Fruit fly (Drosophila melanogaster) whole organism, embryonic: ENCODE measurements around the gene CG11790.
A peak's percentile ranks its signal among the peaks of the same experiment; 100 is the strongest.

Experiments used
- B-H2 ChIP-seq: fragments of 200-800 bp; sonication (Bioruptor generic); optimal IDR thresholded peaks from 2 replicates; lab custom pipeline; 2018; ENCODE audit warnings: missing biosample characterization, mild to moderate bottlenecking, missing genetic modification characterization
- C15 ChIP-seq: fragments of 200-800 bp; sonication (Bioruptor generic); IDR thresholded peaks from 3 replicates; pipeline ENCODE4 v1.3.6; 2022; ENCODE audit warnings: missing biosample characterization, missing genetic modification characterization
- CG11093 ChIP-seq: fragments of 200-800 bp; sonication (Bioruptor generic); IDR thresholded peaks from 3 replicates; pipeline ENCODE4 v1.3.6; 2022; ENCODE audit warnings: missing biosample characterization, missing genetic modification characterization
- CG11247 ChIP-seq: fragments of 200-800 bp; sonication (Bioruptor generic); IDR thresholded peaks from 2 replicates; pipeline ENCODE4 v1.3.6; 2022; ENCODE audit warnings: missing biosample characterization, missing genetic modification characterization
- CG11560 ChIP-seq: fragments of 200-800 bp; sonication (Bioruptor generic); IDR thresholded peaks from 3 replicates; pipeline ENCODE4 v1.3.6; 2022; ENCODE audit warnings: missing biosample characterization, missing genetic modification characterization
- CG11723 ChIP-seq: fragments of 200-800 bp; sonication (Bioruptor generic); optimal IDR thresholded peaks from 2 replicates; lab custom pipeline; 2017; ENCODE audit warnings: missing biosample characterization, mild to moderate bottlenecking, missing genetic modification characterization
- CG13296 ChIP-seq: fragments of 200-800 bp; sonication (Bioruptor generic); optimal IDR thresholded peaks from 3 replicates; lab custom pipeline; 2018; ENCODE audit warnings: missing biosample characterization, mild to moderate bottlenecking, missing genetic modification characterization
- CG14014 ChIP-seq: fragments of 200-800 bp; sonication (Bioruptor generic); IDR thresholded peaks from 2 replicates; pipeline ENCODE4 v1.3.6; 2022; ENCODE audit warnings: missing biosample characterization, missing genetic modification characterization
- CG14667 ChIP-seq: fragments of 200-800 bp; sonication (Bioruptor generic); IDR thresholded peaks from 2 replicates; pipeline ENCODE4 v1.3.6; 2022; ENCODE audit warnings: missing biosample characterization, missing genetic modification characterization
- CG16813 ChIP-seq: fragments of 200-800 bp; sonication (Bioruptor generic); IDR thresholded peaks from 3 replicates; pipeline ENCODE4 v1.3.6; 2022; ENCODE audit warnings: missing biosample characterization, missing genetic modification characterization; ENCODE audit not compliant: partially characterized antibody
- CG17359 ChIP-seq: fragments of 200-800 bp; sonication (Bioruptor generic); optimal IDR thresholded peaks from 3 replicates; lab custom pipeline; 2018; ENCODE audit warnings: missing biosample characterization, mild to moderate bottlenecking, missing genetic modification characterization, moderate library complexity
- CG17829 ChIP-seq: fragments of 200-800 bp; optimal IDR thresholded peaks from 2 replicates; lab custom pipeline; 2019; ENCODE audit warnings: missing biosample characterization, mild to moderate bottlenecking, missing genetic modification characterization, moderate library complexity
- CG2129 ChIP-seq: fragments of 200-800 bp; sonication (Bioruptor generic); IDR thresholded peaks from 2 replicates; pipeline ENCODE4 v1.3.6; 2022; ENCODE audit warnings: missing biosample characterization, missing genetic modification characterization; ENCODE audit not compliant: partially characterized antibody
- CG2678 ChIP-seq: fragments of 200-800 bp; sonication (Bioruptor generic); optimal IDR thresholded peaks from 3 replicates; lab custom pipeline; 2019; ENCODE audit warnings: missing biosample characterization, mild to moderate bottlenecking, missing genetic modification characterization, moderate library complexity
- CG2712 ChIP-seq: fragments of 200-800 bp; optimal IDR thresholded peaks from 3 replicates; lab custom pipeline; 2019; ENCODE audit warnings: missing biosample characterization, mild to moderate bottlenecking, missing genetic modification characterization, moderate library complexity
- CG2875 ChIP-seq: fragments of 200-800 bp; sonication (Bioruptor generic); optimal IDR thresholded peaks from 2 replicates; lab custom pipeline; 2017; ENCODE audit warnings: missing biosample characterization, mild to moderate bottlenecking, missing genetic modification characterization, missing genetic modification reagents
- CG3838 ChIP-seq: fragments of 200-800 bp; sonication (Bioruptor generic); optimal IDR thresholded peaks from 3 replicates; lab custom pipeline; 2016; ENCODE audit warnings: missing biosample characterization, missing genetic modification characterization
- CG4328 ChIP-seq: fragments of 200-800 bp; sonication (Bioruptor generic); optimal IDR thresholded peaks from 3 replicates; lab custom pipeline; 2017; ENCODE audit warnings: missing biosample characterization, missing genetic modification reagents, missing genetic modification characterization
- CG4617 ChIP-seq: fragments of 200-800 bp; sonication (Bioruptor generic); optimal IDR thresholded peaks from 3 replicates; lab custom pipeline; 2016; ENCODE audit warnings: missing biosample characterization, missing genetic modification characterization, borderline replicate concordance
- CG8281 ChIP-seq: fragments of 200-800 bp; sonication (Bioruptor generic); optimal IDR thresholded peaks from 2 replicates; lab custom pipeline; 2018; ENCODE audit warnings: missing biosample characterization, mild to moderate bottlenecking, missing genetic modification characterization, moderate library complexity
- CG8290 ChIP-seq, 3 experiments: fragments of 200-800 bp; sonication (Bioruptor generic); optimal IDR thresholded peaks; 2 replicates each; lab custom pipeline; 2016 to 2019; ENCODE audit warnings: missing biosample characterization in 3 of 3, missing genetic modification characterization in 3 of 3, mild to moderate bottlenecking in 2 of 3, moderate library complexity in 1 of 3
- CTCF ChIP-seq: fragments of 200-800 bp; sonication (Bioruptor generic); optimal IDR thresholded peaks from 2 replicates; lab custom pipeline; 2017; ENCODE audit warnings: missing biosample characterization, mild to moderate bottlenecking, missing genetic modification characterization, moderate library complexity
- D19A ChIP-seq: fragments of 200-800 bp; optimal IDR thresholded peaks from 3 replicates; lab custom pipeline; 2019; ENCODE audit warnings: missing biosample characterization, mild to moderate bottlenecking, missing genetic modification characterization, moderate library complexity
- Dek ChIP-seq: fragments of 200-800 bp; sonication (Bioruptor generic); optimal IDR thresholded peaks from 3 replicates; lab custom pipeline; 2019; ENCODE audit warnings: missing biosample characterization, mild to moderate bottlenecking, missing genetic modification characterization, moderate library complexity
- Dp ChIP-seq: fragments of 200-800 bp; sonication (Bioruptor generic); optimal IDR thresholded peaks from 2 replicates; lab custom pipeline; 2018; ENCODE audit warnings: missing biosample characterization, mild to moderate bottlenecking, missing genetic modification characterization, moderate library complexity
- ERR ChIP-seq: fragments of 200-800 bp; sonication (Bioruptor generic); optimal IDR thresholded peaks from 2 replicates; lab custom pipeline; 2016; ENCODE audit warnings: missing biosample characterization, missing genetic modification characterization
- Fer2 ChIP-seq: fragments of 200-800 bp; sonication (Bioruptor generic); optimal IDR thresholded peaks from 2 replicates; lab custom pipeline; 2018; ENCODE audit warnings: missing biosample characterization, mild to moderate bottlenecking, missing genetic modification characterization, moderate library complexity
- Hr78 ChIP-seq, 2 experiments: fragments of 200-800 bp in 1 of 2; fragments of >200 bp in 1 of 2; sonication (Bioruptor generic) in 1 of 2; optimal IDR thresholded peaks; 2 replicates each; lab custom pipeline; 2017 to 2019; ENCODE audit warnings: missing biosample characterization in 2 of 2, missing genetic modification characterization in 2 of 2, mild to moderate bottlenecking in 1 of 2, moderate library complexity in 1 of 2
- Nf-YB ChIP-seq: fragments of 200-800 bp; sonication (Bioruptor generic); optimal IDR thresholded peaks from 3 replicates; lab custom pipeline; 2019; ENCODE audit warnings: missing biosample characterization, mild to moderate bottlenecking, missing genetic modification characterization, moderate library complexity
- PHDP ChIP-seq: fragments of 200-800 bp; sonication (Bioruptor generic); optimal IDR thresholded peaks from 3 replicates; lab custom pipeline; 2018; ENCODE audit warnings: missing biosample characterization, mild to moderate bottlenecking, missing genetic modification characterization, moderate library complexity
- Rx ChIP-seq: fragments of 200-800 bp; sonication (Bioruptor generic); IDR thresholded peaks from 2 replicates; pipeline ENCODE4 v1.3.6; 2022; ENCODE audit warnings: missing biosample characterization, missing genetic modification characterization
- Sin3A ChIP-seq: fragments of >200 bp; optimal IDR thresholded peaks from 2 replicates; lab custom pipeline; 2018
- Sry-δ ChIP-seq: fragments of 200-800 bp; sonication (Bioruptor generic); optimal IDR thresholded peaks from 2 replicates; lab custom pipeline; 2016; ENCODE audit warnings: missing biosample characterization, missing genetic modification characterization
- Xrp1 ChIP-seq: fragments of 200-800 bp; sonication (Bioruptor generic); IDR thresholded peaks from 2 replicates; pipeline ENCODE4 v1.3.6; 2022; ENCODE audit warnings: missing biosample characterization, missing genetic modification characterization
- YL-1 ChIP-seq: fragments of 200-800 bp; sonication (Bioruptor generic); optimal IDR thresholded peaks from 3 replicates; lab custom pipeline; 2017; ENCODE audit warnings: missing biosample characterization, mild to moderate bottlenecking, missing genetic modification characterization
- ato ChIP-seq: fragments of 200-800 bp; sonication (Bioruptor generic); IDR thresholded peaks from 2 replicates; pipeline ENCODE4 v1.3.6; 2022; ENCODE audit warnings: missing biosample characterization, missing genetic modification characterization; ENCODE audit not compliant: partially characterized antibody
- ci ChIP-seq: fragments of 200-800 bp; sonication (Bioruptor generic); IDR thresholded peaks from 3 replicates; pipeline ENCODE4 v1.3.6; 2022; ENCODE audit warnings: missing biosample characterization, missing genetic modification characterization
- dati ChIP-seq: fragments of 200-800 bp; sonication (Bioruptor generic); IDR thresholded peaks from 2 replicates; pipeline ENCODE4 v1.3.6; 2022; ENCODE audit warnings: missing biosample characterization, missing genetic modification characterization
- hth ChIP-seq: fragments of >200 bp; optimal IDR thresholded peaks from 2 replicates; lab custom pipeline; 2017; ENCODE audit warnings: inconsistent platforms
- ken ChIP-seq: fragments of 200-800 bp; sonication (Bioruptor generic); IDR thresholded peaks from 3 replicates; pipeline ENCODE4 v1.3.6; 2022; ENCODE audit warnings: missing biosample characterization, missing genetic modification characterization
- p53 ChIP-seq: fragments of 200-800 bp; sonication (Bioruptor generic); optimal IDR thresholded peaks from 2 replicates; lab custom pipeline; 2016; ENCODE audit warnings: missing biosample characterization, missing genetic modification characterization
- pan ChIP-seq, 4 experiments: fragments of >200 bp in 3 of 4; fragments of 200-800 bp in 1 of 4; sonication (Bioruptor generic) in 1 of 4; optimal IDR thresholded peaks in 3 of 4; IDR thresholded peaks in 1 of 4; 2 replicates each; pipeline versions ENCODE4 v1.3.6 to Lab custom; 2017 to 2022; ENCODE audit warnings: missing biosample characterization in 2 of 4, missing genetic modification characterization in 2 of 4, mixed read lengths in 1 of 4
- pfk ChIP-seq: fragments of 200-800 bp; sonication (Bioruptor generic); optimal IDR thresholded peaks from 2 replicates; lab custom pipeline; 2018; ENCODE audit warnings: missing biosample characterization, mild to moderate bottlenecking, missing genetic modification characterization, moderate library complexity
- row ChIP-seq: fragments of 200-800 bp; sonication (Bioruptor generic); IDR thresholded peaks from 3 replicates; pipeline ENCODE4 v1.3.6; 2022; ENCODE audit warnings: missing biosample characterization, missing genetic modification characterization
- scrt ChIP-seq: fragments of 200-800 bp; sonication (Bioruptor generic); optimal IDR thresholded peaks from 2 replicates; lab custom pipeline; 2018; ENCODE audit warnings: missing biosample characterization, mild to moderate bottlenecking, missing genetic modification characterization, moderate library complexity
- sd ChIP-seq: fragments of 200-800 bp; sonication (Bioruptor generic); optimal IDR thresholded peaks from 3 replicates; lab custom pipeline; 2018; ENCODE audit warnings: missing biosample characterization, mild to moderate bottlenecking, missing genetic modification characterization, moderate library complexity
- sens-2 ChIP-seq: fragments of 200-800 bp; sonication (Bioruptor generic); IDR thresholded peaks from 2 replicates; pipeline ENCODE4 v1.3.6; 2022; ENCODE audit warnings: missing biosample characterization, missing genetic modification characterization
- unc-4 ChIP-seq: fragments of 200-800 bp; sonication (Bioruptor generic); IDR thresholded peaks from 2 replicates; pipeline ENCODE4 v1.3.6; 2022; ENCODE audit warnings: missing biosample characterization, missing genetic modification characterization; ENCODE audit not compliant: partially characterized antibody

CG11790 gene

DNA sequence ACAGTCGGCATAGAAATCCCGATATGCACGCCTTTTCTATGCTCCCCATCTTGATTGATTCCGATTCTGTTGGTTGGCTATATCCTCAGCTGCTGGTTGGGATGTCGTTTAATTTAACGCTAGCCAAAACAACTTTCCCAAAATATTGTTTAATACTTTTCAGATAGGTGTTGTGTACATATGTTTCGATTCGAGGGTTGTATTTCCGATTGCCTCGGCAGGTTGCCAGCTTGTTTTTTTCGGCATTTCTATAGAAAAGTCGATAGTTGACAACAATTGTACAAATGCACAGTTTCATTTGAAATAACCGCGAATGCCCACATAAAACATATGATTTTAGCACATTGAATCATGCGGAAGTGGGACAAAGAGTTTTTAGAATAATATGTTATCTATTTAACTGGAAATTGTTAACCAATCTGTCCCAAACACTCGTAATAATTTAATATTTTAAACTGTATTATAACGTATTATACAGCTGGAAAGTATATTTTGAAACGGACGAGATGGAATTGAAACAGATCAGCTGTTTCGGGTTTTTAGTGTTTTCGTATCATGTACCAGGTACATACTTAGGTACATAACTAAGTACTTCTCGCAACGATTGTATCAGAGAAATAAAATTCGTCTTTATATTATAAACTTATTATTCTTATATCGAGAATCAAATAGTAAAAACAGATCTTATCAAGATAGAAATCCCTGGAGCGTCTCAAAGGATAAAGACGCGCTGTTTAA lies 7.1 kb downstream of the CG11790 start, which contains the start of gene CG31109 (continued):
- TF ChIP-seq Xrp1 (GFP tag; lab: Robert Waterston, UW) (0 out of 2 replicates have a peak, but pooled peaks have one; percentile 8), CG16813 (GFP tag; lab: Robert Waterston, UW) (peak; percentile 56; the same call in 2 of the 3 replicates), CG14667 (no peak), CG2129 (GFP tag; lab: Robert Waterston, UW) (0 out of 2 replicates have a peak, but pooled peaks have one; percentile 17), Fer2 (tag; lab: Kevin White, UChicago) (no peak), CG2875 (GFP tag; lab: Kevin White, UChicago) (no peak), CG11560 (tag; lab: Robert Waterston, UW) (no peak), B-H2 (GFP tag; lab: Kevin White, UChicago) (peak; percentile 60), CG13296 (GFP tag; lab: Kevin White, UChicago) (peak; percentile 52), pfk (GFP tag; lab: Kevin White, UChicago) (peak; percentile 94), D19A (peak; percentile 1), ato (no peak), CTCF (GFP tag; lab: Kevin White, UChicago) (no peak), CG2678 (tag; lab: Kevin White, UChicago) (peak; percentile 24), CG4617 (GFP tag; lab: Kevin White, UChicago) (peak; percentile 60), Nf-YB (no peak), CG14014 (peak; percentile 37; the same call in 1 of the 2 replicates), ken (no peak), Rx (GFP tag; lab: Robert Waterston, UW) (no peak), Dek (tag; lab: Kevin White, UChicago) (no peak), row (GFP tag; lab: Robert Waterston, UW) (peak; percentile 70), sens-2 (GFP tag; lab: Robert Waterston, UW) (no peak), scrt (GFP tag; lab: Kevin White, UChicago) (no peak), Hr78 (GFP tag; optimal IDR thresholded peaks at IDR 0.05; lab: Kevin White, UChicago) (no peak), CG11093 (GFP tag; lab: Robert Waterston, UW) (no peak), C15 (no peak), ci (GFP tag; lab: Robert Waterston, UW) (peak; percentile 26; the same call in 1 of the 3 replicates), CG17359 (tag; lab: Kevin White, UChicago) (peak; percentile 2), CG8290 (GFP tag; optimal IDR thresholded peaks at IDR 0.05; lab: Kevin White, UChicago) (peak; percentile 84), CG8290 (tag; optimal IDR thresholded peaks at IDR 0.05; lab: Kevin White, UChicago) (peak; percentile 73 to 89), unc-4 (peak; percentile 44; the same call in 1 of the 2 replicates), Sry-δ (peak; percentile 69), sd (peak; percentile 26), dati (GFP tag; lab: Robert Waterston, UW) (no peak), CG11247 (GFP tag; lab: Robert Waterston, UW) (no peak), YL-1 (GFP tag; lab: Kevin White, UChicago) (peak; percentile 54), p53 (GFP tag; lab: Kevin White, UChicago) (no peak), CG17829 (peak; percentile 31), CG11723 (no peak), CG3838 (GFP tag; lab: Kevin White, UChicago) (no peak), PHDP (tag; lab: Kevin White, UChicago) (peak; percentile 1), CG2712 (tag; lab: Kevin White, UChicago) (peak; percentile 32), hth (no peak), Dp (peak; percentile 73), ERR (GFP tag; lab: Kevin White, UChicago) (no peak), Sin3A (lab: Kevin White, UChicago) (peak; percentile 2), CG4328 (GFP tag; lab: Kevin White, UChicago) (peak; percentile 11), pan (optimal IDR thresholded peaks at IDR 0.05; lab: Kevin White, UChicago) (no peak), pan (GFP tag; optimal IDR thresholded peaks at IDR 0.05 in 1 of 2, IDR thresholded peaks at IDR 0.05 in 1 of 2) (peak in 1 of 2 experiments; percentile 38), CG8281 (tag; lab: Kevin White, UChicago) (no peak)
